Worm (Caenorhabditis elegans): ENCODE data around the gene sly-1.

The sly-1 gene

ce11 chrIII:10562542-10562941, 55.7 kb downstream of the sly-1 start:
- TF ChIP-seq ets-7 (tag; optimal IDR thresholded peaks at IDR 0.05) = no peak
- TF ChIP-seq flt-1 (GFP tag; IDR thresholded peaks at IDR 0.05) = no peak
- TF ChIP-seq tbx-37 (GFP tag; conservative IDR thresholded peaks at IDR 0.05) = no peak
- TF ChIP-seq tra-4 (tag; optimal IDR thresholded peaks at IDR 0.05) = no peak
- no peak for TF ChIP-seq B0310.2 (tag; optimal IDR thresholded peaks at IDR 0.05)
- no peak for TF ChIP-seq ceh-13 (GFP tag; optimal IDR thresholded peaks at IDR 0.05)
- no peak for TF ChIP-seq sea-1 (GFP tag; conservative IDR thresholded peaks at IDR 0.05)
- no peak for TF ChIP-seq tbx-11 (GFP tag; IDR thresholded peaks at IDR 0.05)
- no peak for TF ChIP-seq ceh-36 (tag; optimal IDR thresholded peaks at IDR 0.05)
- TF ChIP-seq pes-1 (GFP tag; IDR thresholded peaks at IDR 0.05) = no peak
- TF ChIP-seq F13C5.2 (tag; optimal IDR thresholded peaks at IDR 0.05) = no peak
- TF ChIP-seq ama-1 (optimal IDR thresholded peaks at IDR 0.05) = no peak
- TF ChIP-seq hnd-1 (tag; optimal IDR thresholded peaks at IDR 0.05) = no peak
- no peak for TF ChIP-seq scrt-1 (GFP tag; IDR thresholded peaks at IDR 0.05)
- TF ChIP-seq hmbx-1 (tag; optimal IDR thresholded peaks at IDR 0.05) = no peak

DNA sequence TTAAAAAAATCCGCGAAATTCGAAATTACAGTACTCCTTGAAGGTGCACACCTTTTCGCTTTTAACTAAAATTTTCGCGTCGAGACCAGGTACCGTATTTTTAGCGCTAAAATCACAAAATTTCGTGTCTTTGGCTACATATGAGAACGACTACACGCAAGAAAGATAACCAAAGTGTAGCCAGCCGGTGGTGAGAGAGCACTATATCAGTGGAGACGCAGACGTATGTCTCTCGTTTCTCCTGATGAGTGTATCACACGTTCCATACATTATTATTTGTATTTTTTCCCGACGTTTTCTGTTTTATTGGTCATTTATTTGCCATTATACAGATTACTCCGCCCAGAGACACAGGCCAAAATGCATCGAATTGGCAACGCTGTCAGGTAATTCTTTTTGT, 59.1 kb downstream of the sly-1 start, which contains the start of gene acdh-11:
Gene acdh-11 (plus strand): TSS at position 333 of the 400 bp plus-strand sequence.
- TF ChIP-seq flt-1 (GFP tag; IDR thresholded peaks at IDR 0.05) (no peak), ceh-36 (tag; optimal IDR thresholded peaks at IDR 0.05) (no peak), ceh-13 (GFP tag; optimal IDR thresholded peaks at IDR 0.05) (no peak), tbx-11 (GFP tag; IDR thresholded peaks at IDR 0.05) (no peak)

All from whole organism, early embryonic.